Fruit fly (Drosophila melanogaster) whole organism, embryonic: Measurements from ENCODE around the gene Epp.

Experiments
- Awh ChIP-seq: fragments of 200-800 bp; sonication (Bioruptor generic); IDR thresholded peaks from 2 replicates; pipeline ENCODE4, ENCODE4 v1.3.6; 2022; ENCODE audit warnings: missing biosample characterization, missing genetic modification characterization
- Bgb ChIP-seq: fragments of 200-800 bp; sonication (Bioruptor generic); IDR thresholded peaks from 2 replicates; pipeline ENCODE4 v1.3.6; 2022; ENCODE audit warnings: missing biosample characterization, missing genetic modification characterization; ENCODE audit not compliant: partially characterized antibody
- CG1024 ChIP-seq: fragments of 200-800 bp; sonication (Bioruptor generic); IDR thresholded peaks from 2 replicates; pipeline ENCODE4 v1.3.6; 2022; ENCODE audit warnings: missing biosample characterization, missing genetic modification characterization
- CG10543 ChIP-seq: fragments of 200-800 bp; sonication (Bioruptor generic); optimal IDR thresholded peaks from 3 replicates; lab custom pipeline; 2017; ENCODE audit warnings: missing biosample characterization, mild to moderate bottlenecking, missing genetic modification characterization, moderate library complexity
- CG11398 ChIP-seq: fragments of 200-800 bp; sonication (Bioruptor generic); optimal IDR thresholded peaks from 2 replicates; lab custom pipeline; 2016; ENCODE audit warnings: missing biosample characterization, missing genetic modification characterization
- CG12769 ChIP-seq: fragments of 200-800 bp; sonication (Bioruptor generic); optimal IDR thresholded peaks from 2 replicates; lab custom pipeline; 2019; ENCODE audit warnings: missing biosample characterization, mild to moderate bottlenecking, missing genetic modification characterization, moderate library complexity
- CG17328 ChIP-seq: fragments of 200-800 bp; sonication (Bioruptor generic); IDR thresholded peaks from 2 replicates; pipeline ENCODE4 v1.3.6; 2022; ENCODE audit warnings: missing biosample characterization, missing genetic modification characterization
- CG2199 ChIP-seq: fragments of 200-800 bp; sonication (Bioruptor generic); IDR thresholded peaks from 3 replicates; pipeline ENCODE4 v1.3.6; 2022; ENCODE audit warnings: missing biosample characterization, missing genetic modification characterization
- CG43689 ChIP-seq: fragments of 200-800 bp; sonication (Bioruptor generic); IDR thresholded peaks from 2 replicates; pipeline ENCODE4 v1.3.6; 2022; ENCODE audit warnings: missing biosample characterization, missing genetic modification characterization
- CG6689 ChIP-seq: fragments of 200-800 bp; sonication (Bioruptor generic); IDR thresholded peaks from 2 replicates; pipeline ENCODE4 v1.3.6; 2022; ENCODE audit warnings: missing biosample characterization, missing genetic modification characterization
- CG7357 ChIP-seq: fragments of 200-800 bp; sonication (Bioruptor generic); IDR thresholded peaks from 3 replicates; pipeline ENCODE4 v1.3.6; 2022; ENCODE audit warnings: missing biosample characterization, missing genetic modification characterization
- CG9437 ChIP-seq: fragments of 200-800 bp; sonication (Bioruptor generic); optimal IDR thresholded peaks from 2 replicates; lab custom pipeline; 2018; ENCODE audit warnings: missing biosample characterization, mild to moderate bottlenecking, missing genetic modification characterization
- CoRest ChIP-seq: fragments of 200-800 bp; sonication (Bioruptor generic); optimal IDR thresholded peaks from 3 replicates; lab custom pipeline; 2018; ENCODE audit warnings: missing biosample characterization, mild to moderate bottlenecking, missing genetic modification characterization, moderate library complexity
- Dbx ChIP-seq: fragments of 200-800 bp; sonication (Bioruptor generic); IDR thresholded peaks from 3 replicates; pipeline ENCODE4 v1.3.6; 2022; ENCODE audit warnings: missing biosample characterization, missing genetic modification characterization
- H15 ChIP-seq: fragments of 200-800 bp; sonication (Bioruptor generic); IDR thresholded peaks from 3 replicates; pipeline ENCODE4 v1.3.6; 2022; ENCODE audit warnings: missing biosample characterization, missing genetic modification characterization
- HLH4C ChIP-seq: fragments of 200-800 bp; sonication (Bioruptor generic); IDR thresholded peaks from 3 replicates; pipeline ENCODE4 v1.3.6; 2022; ENCODE audit warnings: missing biosample characterization, missing genetic modification characterization; ENCODE audit not compliant: partially characterized antibody
- Nf-YA ChIP-seq: fragments of 200-800 bp; sonication (Bioruptor generic); IDR thresholded peaks from 2 replicates; pipeline ENCODE4 v1.3.6; 2022; ENCODE audit warnings: missing biosample characterization, missing genetic modification characterization
- Pdp1 ChIP-seq, 2 experiments: fragments of 200-800 bp; sonication (Bioruptor generic); optimal IDR thresholded peaks; 3 replicates each; lab custom pipeline; 2016; ENCODE audit warnings: missing biosample characterization in 2 of 2, missing genetic modification characterization in 2 of 2, mild to moderate bottlenecking in 1 of 2, moderate library complexity in 1 of 2
- Sox102F ChIP-seq: fragments of 200-800 bp; sonication (Bioruptor generic); optimal IDR thresholded peaks from 2 replicates; lab custom pipeline; 2018; ENCODE audit warnings: missing biosample characterization, mild to moderate bottlenecking, missing genetic modification characterization, moderate library complexity
- TFAM ChIP-seq: fragments of 200-800 bp; sonication (Bioruptor generic); optimal IDR thresholded peaks from 2 replicates; lab custom pipeline; 2017; ENCODE audit warnings: missing biosample characterization, missing genetic modification characterization, inconsistent platforms
- ab ChIP-seq: fragments of 200-800 bp; sonication (Bioruptor generic); optimal IDR thresholded peaks from 2 replicates; lab custom pipeline; 2016; ENCODE audit warnings: missing biosample characterization, missing genetic modification characterization
- abd-A ChIP-seq: fragments of 200-800 bp; sonication (Bioruptor generic); optimal IDR thresholded peaks from 3 replicates; lab custom pipeline; 2019; ENCODE audit warnings: missing biosample characterization, mild to moderate bottlenecking, missing genetic modification characterization, moderate library complexity
- crol ChIP-seq: fragments of 200-800 bp; sonication (Bioruptor generic); IDR thresholded peaks from 2 replicates; pipeline ENCODE4 v1.3.6; 2022; ENCODE audit warnings: missing biosample characterization, missing genetic modification characterization
- cwo ChIP-seq: fragments of 200-800 bp; sonication (Bioruptor generic); optimal IDR thresholded peaks from 3 replicates; lab custom pipeline; 2017; ENCODE audit warnings: missing biosample characterization, missing genetic modification characterization, mild to moderate bottlenecking, moderate library complexity, missing genetic modification reagents
- en ChIP-seq: fragments of 200-800 bp; sonication (Bioruptor generic); optimal IDR thresholded peaks from 2 replicates; lab custom pipeline; 2016; ENCODE audit warnings: missing biosample characterization, missing genetic modification characterization
- esg ChIP-seq: fragments of 200-800 bp; sonication (Bioruptor generic); conservative IDR thresholded peaks from 2 replicates; pipeline ENCODE4 v1.3.6; 2022; ENCODE audit warnings: missing biosample characterization, missing genetic modification characterization
- gfzf ChIP-seq: fragments of 200-800 bp; sonication (Bioruptor generic); optimal IDR thresholded peaks from 2 replicates; lab custom pipeline; 2016; ENCODE audit warnings: missing biosample characterization, mild to moderate bottlenecking, missing genetic modification characterization, moderate library complexity
- hkb ChIP-seq, 2 experiments: fragments of 200-800 bp in 1 of 2; fragments of >200 bp in 1 of 2; sonication (Bioruptor generic) in 1 of 2; IDR thresholded peaks in 1 of 2; optimal IDR thresholded peaks in 1 of 2; 2 replicates each; pipeline versions ENCODE4 v1.3.6 to Lab custom; 2017 to 2022; ENCODE audit warnings: missing biosample characterization in 1 of 2, missing genetic modification characterization in 1 of 2
- knrl ChIP-seq: fragments of 200-800 bp; sonication (Bioruptor generic); IDR thresholded peaks from 3 replicates; pipeline ENCODE4 v1.3.6; 2022; ENCODE audit warnings: missing biosample characterization, missing genetic modification characterization; ENCODE audit not compliant: partially characterized antibody
- mirr ChIP-seq: fragments of 200-800 bp; sonication (Bioruptor generic); optimal IDR thresholded peaks from 3 replicates; lab custom pipeline; 2018; ENCODE audit warnings: missing biosample characterization, mild to moderate bottlenecking, missing genetic modification characterization
- rib ChIP-seq: fragments of 200-800 bp; sonication (Bioruptor generic); IDR thresholded peaks from 2 replicates; pipeline ENCODE4 v1.3.6; 2022; ENCODE audit warnings: missing biosample characterization, missing genetic modification characterization
- sd ChIP-seq: fragments of 200-800 bp; sonication (Bioruptor generic); optimal IDR thresholded peaks from 3 replicates; lab custom pipeline; 2018; ENCODE audit warnings: missing biosample characterization, mild to moderate bottlenecking, missing genetic modification characterization, moderate library complexity
- sens ChIP-seq: fragments of 200-800 bp; sonication (Bioruptor generic); peaks from one replicate; lab custom pipeline; 2016; ENCODE audit warnings: missing biosample characterization, missing genetic modification characterization
- slbo ChIP-seq: fragments of 200-800 bp; sonication (Bioruptor generic); IDR thresholded peaks from 2 replicates; pipeline ENCODE4 v1.3.6; 2022; ENCODE audit warnings: missing biosample characterization, missing genetic modification characterization
- sr ChIP-seq: fragments of 200-800 bp; sonication (Bioruptor generic); IDR thresholded peaks from 3 replicates; pipeline ENCODE4 v1.3.6; 2022; ENCODE audit warnings: missing biosample characterization, missing genetic modification characterization
- twi ChIP-seq: fragments of 200-800 bp; optimal IDR thresholded peaks from 2 replicates; lab custom pipeline; 2019; ENCODE audit warnings: missing biosample characterization, mild to moderate bottlenecking, missing genetic modification characterization, moderate library complexity
- usp ChIP-seq: fragments of >200 bp; optimal IDR thresholded peaks from 2 replicates; lab custom pipeline; 2017; ENCODE audit warnings: missing biosample characterization, missing genetic modification characterization
- zfh1 ChIP-seq: fragments of 200-800 bp; sonication (Bioruptor generic); IDR thresholded peaks from 3 replicates; pipeline ENCODE4 v1.3.6; 2022; ENCODE audit warnings: missing biosample characterization, missing genetic modification characterization

The Epp gene

dm6 chr3R:24015939-24016913 is 23.5 kb upstream of the Epp start (continued):
- TF ChIP-seq hkb (optimal IDR thresholded peaks at IDR 0.05; lab: Kevin White, UChicago) (no peak), hkb (GFP tag; IDR thresholded peaks at IDR 0.05; lab: Robert Waterston, UW) (no peak), TFAM (GFP tag; lab: Kevin White, UChicago) (no peak), CG2199 (GFP tag; lab: Robert Waterston, UW) (no peak), sd (tag; lab: Kevin White, UChicago) (no peak), usp (no peak), CG17328 (GFP tag; lab: Robert Waterston, UW) (no peak), CoRest (tag; lab: Kevin White, UChicago) (no peak), CG11398 (GFP tag; lab: Kevin White, UChicago) (no peak), esg (GFP tag; lab: Robert Waterston, UW) (no peak)

- TF ChIP-seq CG1024 (GFP tag; lab: Robert Waterston, UW) (no peak), gfzf (GFP tag; lab: Kevin White, UChicago) (no peak), H15 (GFP tag; lab: Robert Waterston, UW) (no peak), slbo (GFP tag; lab: Robert Waterston, UW) (no peak), rib (no peak), HLH4C (GFP tag; lab: Robert Waterston, UW) (no peak), sr (GFP tag; lab: Robert Waterston, UW) (no peak), knrl (GFP tag; lab: Robert Waterston, UW) (no peak), mirr (GFP tag; lab: Kevin White, UChicago) (no peak)
Measured at dm6 chr3R:24015449-24015848, 22.7 kb upstream of the Epp start.

dm6 chr3R:24014600-24014999 is 21.9 kb upstream of the Epp start:
- TF ChIP-seq CG7357 (GFP tag; lab: Robert Waterston, UW) (0 out of 3 replicates have a peak, but pooled peaks have one; percentile 24), sd (tag; lab: Kevin White, UChicago) (peak; percentile 40), sens (GFP tag; lab: Kevin White, UChicago) (peak; percentile 30), Nf-YA (no peak), Sox102F (GFP tag; lab: Kevin White, UChicago) (peak; percentile 35), Awh (GFP tag; lab: Robert Waterston, UW) (peak; percentile 64)

dm6 chr3R:24012038-24012693 is 19.4 kb upstream of the Epp start:
- peak; percentile 89 for TF ChIP-seq sd (tag; lab: Kevin White, UChicago)
- no peak for TF ChIP-seq cwo (GFP tag; lab: Kevin White, UChicago)
- 0 out of 3 replicates have a peak, but pooled peaks have one; percentile 39 for TF ChIP-seq sr (GFP tag; lab: Robert Waterston, UW)
- no peak for TF ChIP-seq CG43689
- no peak for TF ChIP-seq CG9437 (GFP tag; lab: Kevin White, UChicago)
- peak; percentile 92 for TF ChIP-seq twi
- TF ChIP-seq abd-A (tag; lab: Kevin White, UChicago), result peak; percentile 77
- no peak for TF ChIP-seq ab
- TF ChIP-seq crol (GFP tag; lab: Robert Waterston, UW), result peak; percentile 53
- TF ChIP-seq CG10543 (GFP tag; lab: Kevin White, UChicago), result peak; percentile 59
- no peak for TF ChIP-seq Dbx (GFP tag; lab: Robert Waterston, UW)
- peak; percentile 68 for TF ChIP-seq CG12769 (tag; lab: Kevin White, UChicago)
- TF ChIP-seq Pdp1 (GFP tag; optimal IDR thresholded peaks at IDR 0.05; lab: Kevin White, UChicago), result peak in 1 of 2 experiments; percentile 5
- no peak for TF ChIP-seq Bgb (GFP tag; lab: Robert Waterston, UW)
- no peak for TF ChIP-seq gfzf (GFP tag; lab: Kevin White, UChicago)
- TF ChIP-seq CG6689 (GFP tag; lab: Robert Waterston, UW), result no peak
- no peak for TF ChIP-seq H15 (GFP tag; lab: Robert Waterston, UW)
- no peak for TF ChIP-seq zfh1 (GFP tag; lab: Robert Waterston, UW)
- no peak for TF ChIP-seq en (GFP tag; lab: Kevin White, UChicago)
